Fruit fly (Drosophila melanogaster): ENCODE measurements around the gene Alg13.
A peak's percentile ranks its signal among the peaks of the same experiment; 100 is the strongest.

The Alg13 gene

DNA sequence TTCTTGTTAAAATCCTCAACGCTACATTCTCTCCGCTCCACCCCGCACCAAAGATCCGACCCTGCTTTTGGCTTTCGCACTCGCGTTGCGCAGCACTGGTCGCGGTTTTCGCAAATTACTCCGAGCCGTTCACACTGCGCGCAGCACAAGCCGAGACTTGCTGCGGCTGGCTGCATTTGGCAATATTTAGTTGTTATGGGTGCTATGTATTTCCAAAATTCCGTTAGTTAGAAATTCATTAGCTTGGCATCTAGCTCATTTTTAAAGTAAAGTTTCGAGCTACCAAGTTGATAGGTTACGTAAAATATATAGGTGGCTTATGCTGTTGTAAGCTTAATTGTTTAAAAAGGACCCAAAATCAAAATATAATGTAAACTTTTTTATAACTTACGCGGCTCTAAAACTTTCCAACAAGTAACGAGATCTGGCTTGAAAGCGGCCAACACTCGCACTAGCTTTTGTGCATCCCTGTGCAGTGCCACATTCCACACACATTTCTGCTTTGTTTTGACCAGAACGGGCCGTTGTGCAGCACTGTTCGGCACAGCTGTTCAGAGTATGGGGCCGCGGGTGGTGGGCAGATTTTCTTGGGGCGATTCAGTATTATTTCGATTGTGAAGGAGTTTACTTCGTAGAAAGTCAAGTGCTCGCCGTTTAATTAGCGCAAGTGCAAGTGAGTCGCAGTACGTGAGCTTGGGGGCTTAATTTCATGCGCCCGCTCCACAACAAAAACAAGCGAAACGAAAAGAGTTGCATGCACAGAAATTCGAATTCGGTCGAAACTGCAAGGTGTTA is 15.4 kb downstream of the Alg13 start, which contains the start of the genes yem and Ctl2:
TSS of gene yem (minus strand) at position 63 of the 795 bp plus-strand sequence.
TSS of gene Ctl2 (plus strand) at position 554 of the 795 bp plus-strand sequence.
- TF ChIP-seq noc (tag; optimal IDR thresholded peaks at IDR 0.05) = peak; percentile 63

DNA sequence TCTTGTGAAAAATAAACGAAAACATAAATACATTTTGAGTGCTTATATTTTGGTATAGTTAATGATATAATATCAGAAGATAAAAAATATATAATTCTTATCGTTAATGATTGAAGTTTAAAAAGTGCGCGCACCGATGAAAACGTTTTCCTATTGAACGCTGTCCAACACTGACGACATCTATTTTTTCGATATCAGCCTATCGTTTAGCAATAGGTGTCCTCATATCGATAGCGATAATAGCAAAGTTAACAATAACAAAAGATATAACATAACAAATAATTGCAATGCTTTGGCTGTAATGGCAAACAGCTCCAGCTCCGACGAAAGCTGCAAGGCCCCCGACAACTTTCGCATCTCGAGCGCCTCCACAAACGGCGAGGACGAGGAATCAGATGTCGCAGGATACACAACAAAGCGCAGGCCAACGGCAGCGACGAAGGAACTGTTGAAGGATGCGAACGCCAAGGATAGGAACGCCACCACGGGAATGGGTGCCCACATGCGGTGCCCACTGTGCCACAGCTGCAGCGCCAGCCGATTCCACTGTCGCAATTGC is 22.1 kb downstream of the Alg13 start, which contains the start of gene Atg14:
TSS of gene Atg14 (plus strand) at position 225 of the 559 bp plus-strand sequence.
- peak; percentile 2 for TF ChIP-seq noc (tag; optimal IDR thresholded peaks at IDR 0.05)

DNA sequence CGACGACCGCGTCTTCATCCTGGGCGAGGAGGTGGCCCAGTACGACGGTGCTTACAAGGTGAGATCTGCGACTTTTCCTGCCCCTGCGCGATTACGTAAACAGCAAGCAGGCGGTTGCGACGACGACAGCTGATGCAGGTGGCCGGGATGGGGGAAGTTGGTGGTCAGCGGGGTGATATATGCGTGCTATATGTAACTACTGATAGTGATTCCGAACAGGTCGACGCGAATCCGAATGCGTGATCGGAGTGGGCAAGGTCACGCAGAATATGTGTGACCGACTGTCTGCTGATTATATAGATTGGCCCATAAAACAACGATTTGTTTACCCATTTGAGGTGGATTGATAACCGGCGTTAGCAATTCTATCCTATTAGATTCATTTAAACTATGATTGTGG is 25.0 kb downstream of the Alg13 start:
- TF ChIP-seq noc (tag; optimal IDR thresholded peaks at IDR 0.05) = no peak

DNA sequence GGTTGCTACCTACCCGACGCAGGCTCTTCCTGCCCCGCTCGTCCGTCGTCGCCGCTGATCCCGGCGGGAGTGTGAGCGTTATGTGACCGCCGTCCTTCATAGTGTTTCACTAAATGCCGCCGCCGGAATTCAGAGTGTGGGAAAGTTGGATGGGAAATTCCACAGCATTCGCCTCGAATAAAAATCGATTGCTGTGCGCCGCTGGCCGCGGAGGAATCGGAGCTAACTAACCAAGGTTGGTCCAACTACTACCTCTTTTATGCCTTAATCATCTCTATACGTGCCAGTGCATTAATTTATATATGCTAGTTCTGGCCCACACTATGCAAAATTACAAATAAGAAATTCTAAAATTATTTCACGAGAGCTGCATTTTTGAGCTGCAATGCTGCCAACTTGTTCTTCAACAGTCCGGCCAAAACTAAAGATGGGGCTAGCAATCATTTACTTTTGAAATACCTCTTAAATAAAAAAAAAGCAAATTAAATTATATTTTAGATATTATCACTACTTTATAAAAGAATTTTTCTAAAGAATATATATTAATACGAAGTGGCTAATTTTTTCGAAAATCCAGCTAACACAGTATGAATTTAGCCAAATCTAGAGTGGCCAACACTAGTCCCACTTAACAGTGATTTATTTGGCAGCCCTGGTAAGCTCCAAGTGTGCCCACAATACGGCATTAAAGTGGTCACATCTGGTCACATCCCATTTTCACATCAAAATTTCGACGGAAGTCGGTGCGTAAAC is 25.8 kb downstream of the Alg13 start, which contains the start of the genes alpha-Man-Ib and Pdhb:
TSS of gene alpha-Man-Ib (minus strand) at position 425 of the 753 bp plus-strand sequence.
TSS of gene Pdhb (plus strand) at position 674 of the 753 bp plus-strand sequence.
- TF ChIP-seq noc (tag; optimal IDR thresholded peaks at IDR 0.05) = peak; percentile 60

DNA sequence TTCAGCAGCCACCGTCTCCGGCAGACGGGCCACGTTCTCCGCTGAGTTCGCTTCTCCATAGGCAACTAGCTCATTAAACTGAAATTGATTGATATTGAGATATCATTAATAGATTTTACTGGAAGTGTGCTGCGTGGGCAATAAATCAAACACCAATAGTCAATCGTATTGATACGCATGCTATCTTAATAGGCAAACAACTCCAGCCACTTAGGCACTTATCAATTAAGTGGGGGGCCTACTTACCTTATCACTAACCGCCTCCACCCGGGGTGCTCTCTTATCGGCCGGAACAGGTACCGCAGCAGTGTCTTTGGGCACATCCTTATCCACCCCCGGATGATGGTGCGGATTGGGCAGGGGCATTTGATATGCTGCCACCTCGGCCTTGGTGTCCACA is 26.6 kb downstream of the Alg13 start:
- peak; percentile 82 for TF ChIP-seq noc (tag; optimal IDR thresholded peaks at IDR 0.05)

DNA sequence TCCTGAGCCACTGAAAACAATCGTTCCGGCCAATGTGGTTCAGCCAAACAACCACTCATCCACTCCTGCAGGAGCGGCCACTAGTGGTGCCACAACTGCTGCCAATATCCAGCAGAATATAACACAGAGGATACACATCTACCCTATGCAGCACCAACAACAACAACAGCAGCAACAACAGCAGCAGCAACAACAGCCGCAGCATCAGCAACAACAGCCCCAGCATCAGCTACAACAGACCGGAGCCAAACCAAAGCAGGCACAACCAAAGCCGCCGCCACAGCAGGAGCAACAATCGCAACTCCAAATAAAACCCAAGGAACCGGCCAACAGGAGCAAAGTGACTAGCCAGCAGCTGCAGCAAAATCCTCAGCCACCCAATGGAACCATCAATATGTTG is 35.1 kb downstream of the Alg13 start:
- no peak for TF ChIP-seq noc (tag; optimal IDR thresholded peaks at IDR 0.05)

DNA sequence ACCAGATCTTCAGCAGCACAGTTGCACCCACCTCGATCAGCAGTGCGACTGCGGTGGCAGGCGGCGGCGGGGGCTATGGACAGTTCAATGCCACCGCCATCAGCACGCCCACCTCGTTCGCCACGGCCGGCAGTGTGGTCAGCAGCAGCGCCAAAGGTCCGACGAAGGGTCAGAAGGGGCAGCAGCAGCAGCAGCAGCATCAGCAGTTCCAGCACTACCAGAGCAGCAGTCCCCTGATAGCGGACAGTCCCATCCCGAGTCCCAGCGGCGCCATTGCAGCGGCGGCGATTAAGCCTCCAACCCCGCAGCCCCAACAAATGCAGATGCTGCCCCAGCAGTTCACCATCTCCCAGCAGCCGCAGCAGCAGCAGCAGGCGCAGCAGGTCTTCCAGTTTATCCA is 40.4 kb downstream of the Alg13 start:
- no peak for TF ChIP-seq noc (tag; optimal IDR thresholded peaks at IDR 0.05)

DNA sequence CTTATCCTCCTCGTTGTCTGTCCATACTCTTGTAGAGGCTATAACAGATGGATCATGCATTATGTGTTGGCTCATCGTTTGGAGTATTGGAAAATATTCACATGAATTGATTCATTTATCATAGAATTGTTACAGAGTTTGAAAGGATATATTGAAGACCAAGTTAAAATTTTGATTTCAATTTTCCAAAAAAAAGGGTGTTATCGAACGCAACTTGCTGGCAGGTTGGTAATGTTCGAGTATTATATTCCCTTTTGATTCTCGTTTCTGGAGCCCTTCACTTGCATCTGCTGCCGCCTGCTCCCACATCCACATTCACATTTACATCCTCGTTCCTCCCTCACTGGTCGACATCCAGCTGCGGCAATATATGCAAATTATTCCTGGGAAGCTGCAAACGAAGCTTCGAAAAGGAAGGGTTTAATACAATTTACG is 42.3 kb downstream of the Alg13 start:
- TF ChIP-seq noc (tag; optimal IDR thresholded peaks at IDR 0.05) = no peak

DNA sequence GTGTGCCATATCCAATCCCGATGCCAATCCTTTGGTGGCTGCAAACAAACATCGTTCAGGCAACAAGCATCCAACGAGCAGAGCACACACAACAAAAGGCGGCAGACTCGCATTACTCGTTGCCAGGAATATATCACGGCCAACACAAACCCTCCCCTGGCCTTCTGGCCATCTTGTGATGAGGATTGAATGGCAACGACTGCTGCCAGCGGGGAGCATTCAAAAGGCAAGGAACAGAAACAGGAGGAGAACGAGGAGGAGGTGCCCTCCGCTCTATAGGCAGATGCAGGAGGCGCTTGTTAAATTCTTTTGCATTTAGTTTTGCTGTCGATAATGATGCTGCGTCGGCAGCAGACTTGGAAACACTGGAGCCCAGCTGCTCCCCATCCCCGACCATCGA is 42.8 kb downstream of the Alg13 start:
- no peak for TF ChIP-seq noc (tag; optimal IDR thresholded peaks at IDR 0.05)

DNA sequence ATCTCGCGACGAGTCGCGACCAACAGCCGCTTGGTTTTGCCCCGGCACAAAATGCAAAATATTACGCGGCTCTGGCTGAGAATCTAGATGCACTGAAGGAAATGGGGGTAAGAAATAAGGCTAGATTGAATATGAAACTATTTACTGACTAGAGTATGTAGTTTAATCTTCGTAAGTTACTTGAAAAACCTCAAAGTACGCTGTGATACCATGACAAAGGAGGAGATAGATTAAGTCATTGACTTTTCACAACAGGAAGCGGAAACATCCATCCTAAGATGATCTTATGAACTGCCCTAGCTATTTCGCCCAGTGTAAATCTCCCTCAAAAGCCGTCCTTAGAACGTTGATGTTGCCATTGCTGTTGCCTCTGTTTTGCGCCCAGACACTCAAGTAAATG is 44.2 kb downstream of the Alg13 start:
- no peak for TF ChIP-seq noc (tag; optimal IDR thresholded peaks at IDR 0.05)

DNA sequence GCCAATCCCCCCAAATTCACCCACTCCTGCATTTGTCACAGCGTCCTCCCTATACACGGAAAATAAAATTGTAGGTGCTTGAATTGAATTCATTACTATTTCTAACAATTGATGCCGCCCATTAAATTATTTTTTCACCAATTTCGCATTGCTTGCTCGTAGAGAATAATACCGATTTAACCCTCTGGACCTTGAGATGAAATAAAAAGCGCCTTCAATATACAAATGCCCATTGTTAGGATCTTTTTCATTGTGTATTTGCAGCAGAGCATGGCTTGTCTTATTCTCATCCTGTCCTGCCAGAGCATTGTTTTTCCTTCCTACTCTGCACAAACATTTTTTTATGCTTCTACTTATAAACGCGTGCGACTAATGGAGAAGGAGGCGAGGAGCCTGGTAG is 46.8 kb downstream of the Alg13 start:
- TF ChIP-seq noc (tag; optimal IDR thresholded peaks at IDR 0.05) = no peak

DNA sequence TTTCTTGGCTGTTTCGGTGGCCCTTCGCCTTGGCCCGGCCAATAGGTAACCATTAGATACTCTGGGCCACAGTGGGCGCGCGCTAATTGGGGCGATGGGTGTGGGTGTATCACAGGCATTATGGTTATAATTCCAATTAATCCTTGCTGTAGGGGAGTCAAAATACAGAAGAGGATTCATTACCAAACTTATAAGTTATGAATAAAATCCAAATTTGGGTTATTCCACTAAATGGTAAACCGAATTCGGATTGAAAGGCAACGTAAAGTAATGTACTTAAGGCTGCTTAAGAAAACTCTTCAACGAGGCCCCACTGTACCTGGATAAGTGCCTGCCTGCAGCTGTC is 48.7 kb downstream of the Alg13 start:
- no peak for TF ChIP-seq noc (tag; optimal IDR thresholded peaks at IDR 0.05)

DNA sequence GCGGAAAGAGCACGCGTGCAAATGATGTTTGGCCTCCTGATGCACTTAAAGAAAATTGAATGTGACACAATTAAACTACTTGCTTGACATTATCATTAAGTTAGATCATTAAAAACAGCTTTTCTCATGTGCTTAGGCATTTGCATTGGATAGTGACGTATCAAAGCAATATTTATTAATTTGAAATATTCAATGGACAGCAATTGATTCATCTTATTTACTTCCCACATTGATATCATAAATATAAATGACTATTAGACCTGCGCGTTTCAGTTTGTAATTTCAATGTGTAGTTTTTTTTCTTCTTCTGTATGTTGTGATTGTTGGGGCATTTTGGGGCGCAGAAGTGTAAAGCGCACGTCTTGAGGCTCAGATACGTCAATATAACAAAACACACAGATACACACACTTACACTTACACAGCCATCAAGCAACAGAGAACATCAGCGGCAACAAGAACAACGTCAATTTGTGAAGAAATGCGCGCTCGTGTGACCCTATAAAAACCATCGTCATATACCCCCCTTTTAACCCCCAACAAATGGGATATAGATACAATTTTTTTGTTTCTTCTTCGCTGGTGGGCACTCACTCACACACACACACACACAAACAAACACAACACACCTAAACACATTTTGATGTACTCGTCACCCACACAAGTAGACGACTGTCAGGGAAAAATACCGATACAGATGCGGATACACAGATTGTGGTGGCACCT is 49.3 kb downstream of the Alg13 start:
- TF ChIP-seq noc (tag; optimal IDR thresholded peaks at IDR 0.05) = no peak

All from whole organism, larva.